Worm (Caenorhabditis elegans) whole organism, late embryonic: ENCODE measurements around the gene K11E4.6.

ENCODE experiments used
- ceh-9 ChIP-seq: sonication (generic microtip); optimal IDR thresholded peaks from 2 replicates; lab custom pipeline; 2016; ENCODE audit warnings: mild to moderate bottlenecking, missing genetic modification characterization, inconsistent platforms, missing compliant biosample characterization
- dmd-4 ChIP-seq: sonication (generic microtip); optimal IDR thresholded peaks from 2 replicates; lab custom pipeline; 2016; ENCODE audit warnings: borderline replicate concordance, missing genetic modification characterization, missing compliant biosample characterization
- fax-1 ChIP-seq: sonication (generic microtip); optimal IDR thresholded peaks from 2 replicates; lab custom pipeline; 2016; ENCODE audit warnings: missing genotype, missing genetic modification characterization, missing compliant biosample characterization
- fkh-10 ChIP-seq: fragments of 150-350 bp; optimal IDR thresholded peaks from 2 replicates; lab custom pipeline; 2014; ENCODE audit warnings: missing biosample characterization, missing genetic modification reagents, missing genetic modification characterization
- hlh-15 ChIP-seq: sonication (generic microtip); optimal IDR thresholded peaks from 2 replicates; lab custom pipeline; 2016; ENCODE audit warnings: missing genetic modification characterization, missing compliant biosample characterization
- hlh-30 ChIP-seq: sonication (generic microtip); optimal IDR thresholded peaks from 2 replicates; lab custom pipeline; 2017; ENCODE audit warnings: antibody characterized with exemption, missing genetic modification characterization, missing compliant biosample characterization; ENCODE audit not compliant: insufficient read depth
- hlh-8 ChIP-seq: sonication (generic microtip); optimal IDR thresholded peaks from 2 replicates; lab custom pipeline; 2016; ENCODE audit warnings: missing genotype, missing genetic modification characterization, missing compliant biosample characterization
- lin-11 ChIP-seq: fragments of 200-800 bp; sonication (Bioruptor generic); optimal IDR thresholded peaks from 2 replicates; lab custom pipeline; 2018; ENCODE audit warnings: mild to moderate bottlenecking, missing genetic modification characterization, missing compliant biosample characterization
- nhr-11 ChIP-seq: fragments of 150-350 bp; optimal IDR thresholded peaks from 2 replicates; lab custom pipeline; 2014; ENCODE audit warnings: missing biosample characterization, missing genetic modification characterization
- sdc-2 ChIP-seq: sonication (generic microtip); optimal IDR thresholded peaks from 2 replicates; lab custom pipeline; 2016; ENCODE audit warnings: missing genotype, missing genetic modification characterization, missing compliant biosample characterization
- syd-9 ChIP-seq: sonication (generic microtip); optimal IDR thresholded peaks from 2 replicates; lab custom pipeline; 2016; ENCODE audit warnings: mild to moderate bottlenecking, missing genetic modification characterization, moderate library complexity, missing compliant biosample characterization
- unc-55 ChIP-seq: sonication (generic microtip); optimal IDR thresholded peaks from 2 replicates; lab custom pipeline; 2017; ENCODE audit warnings: missing biosample characterization, missing genetic modification reagents, missing genetic modification characterization

DNA sequence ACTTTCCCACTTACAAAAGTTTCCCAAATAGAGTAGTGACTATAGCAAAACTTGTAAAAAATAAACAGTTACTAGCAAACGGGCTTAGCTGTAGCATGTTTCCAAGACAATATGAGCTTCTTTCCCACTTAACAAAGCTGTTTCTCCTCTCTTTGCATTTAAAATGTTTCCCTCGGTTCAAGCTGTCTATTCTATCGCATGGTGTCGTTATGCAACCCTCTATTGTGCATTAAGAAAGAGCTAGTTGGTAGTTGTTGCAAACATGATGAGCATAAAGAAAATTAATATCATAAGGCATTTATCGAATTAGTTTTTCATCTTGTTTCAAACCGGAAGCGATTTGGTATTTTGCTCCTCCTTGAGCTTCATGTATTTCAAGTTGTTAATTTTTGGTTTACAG lies 1.6 kb upstream of the K11E4.6 start, which contains the start of gene poml-1:
- TF ChIP-seq fkh-10 (GFP tag; lab: Kevin White, UChicago) (no peak), dmd-4 (tag; lab: Kevin White, UChicago) (no peak), hlh-30 (tag; lab: Kevin White, UChicago) (no peak), nhr-11 (no peak), lin-11 (tag; lab: Kevin White, UChicago) (no peak), hlh-8 (tag; lab: Kevin White, UChicago) (no peak), fax-1 (no peak), unc-55 (GFP tag; lab: Kevin White, UChicago) (no peak), ceh-9 (tag; lab: Kevin White, UChicago) (no peak), sdc-2 (tag; lab: Kevin White, UChicago) (no peak), hlh-15 (no peak), syd-9 (tag; lab: Kevin White, UChicago) (no peak)
